Worm (Caenorhabditis elegans): ENCODE data around the gene tag-278.
A peak's percentile ranks its signal among the peaks of the same experiment; 100 is the strongest.

tag-278 gene

ce11 chrX:3650100-3650809 lies 38.8 kb downstream of the tag-278 start, which contains the start of the genes sax-1 and R11G1.2:
TSS of gene sax-1 (minus strand) at chrX:3650150.
TSS of gene R11G1.2 (plus strand) at chrX:3650614.
- TF ChIP-seq aly-1 (tag; optimal IDR thresholded peaks at IDR 0.05), result no peak
- peak; percentile 56 for TF ChIP-seq hmg-4 (GFP tag; optimal IDR thresholded peaks at IDR 0.05)
- TF ChIP-seq ceh-36 (tag; optimal IDR thresholded peaks at IDR 0.05), result no peak

- TF ChIP-seq B0310.2 (tag; optimal IDR thresholded peaks at IDR 0.05), result no peak
- no peak for TF ChIP-seq tbx-37 (GFP tag; conservative IDR thresholded peaks at IDR 0.05)
- TF ChIP-seq ama-1 (optimal IDR thresholded peaks at IDR 0.05), result no peak
- no peak for TF ChIP-seq hmbx-1 (tag; optimal IDR thresholded peaks at IDR 0.05)
- TF ChIP-seq F13C5.2 (tag; optimal IDR thresholded peaks at IDR 0.05), result no peak
- TF ChIP-seq sea-1 (GFP tag; conservative IDR thresholded peaks at IDR 0.05), result no peak
- no peak for TF ChIP-seq scrt-1 (GFP tag; IDR thresholded peaks at IDR 0.05)
- no peak for TF ChIP-seq pes-1 (GFP tag; IDR thresholded peaks at IDR 0.05)
Measured at ce11 chrX:3645924-3646323, 43.1 kb downstream of the tag-278 start.

ce11 chrX:3644796-3645195 lies 44.2 kb downstream of the tag-278 start, which contains the start of gene tmem-24:
TSS of gene tmem-24 (minus strand) at chrX:3644896.
- no peak for TF ChIP-seq ets-7 (tag; optimal IDR thresholded peaks at IDR 0.05)
- no peak for TF ChIP-seq scrt-1 (GFP tag; IDR thresholded peaks at IDR 0.05)
- no peak for TF ChIP-seq sea-1 (GFP tag; conservative IDR thresholded peaks at IDR 0.05)
- no peak for TF ChIP-seq tbx-11 (GFP tag; IDR thresholded peaks at IDR 0.05)
- no peak for TF ChIP-seq ceh-36 (tag; optimal IDR thresholded peaks at IDR 0.05)
- TF ChIP-seq tra-4 (tag; optimal IDR thresholded peaks at IDR 0.05), result no peak

- no peak for TF ChIP-seq ceh-36 (tag; optimal IDR thresholded peaks at IDR 0.05)
- TF ChIP-seq F13C5.2 (tag; optimal IDR thresholded peaks at IDR 0.05), result no peak
- TF ChIP-seq hnd-1 (tag; optimal IDR thresholded peaks at IDR 0.05), result no peak
- TF ChIP-seq scrt-1 (GFP tag; IDR thresholded peaks at IDR 0.05), result no peak
- no peak for TF ChIP-seq sea-1 (GFP tag; conservative IDR thresholded peaks at IDR 0.05)
- TF ChIP-seq tra-4 (tag; optimal IDR thresholded peaks at IDR 0.05), result no peak
- TF ChIP-seq ets-7 (tag; optimal IDR thresholded peaks at IDR 0.05), result no peak
- no peak for TF ChIP-seq tbx-11 (GFP tag; IDR thresholded peaks at IDR 0.05)
- no peak for TF ChIP-seq pes-1 (GFP tag; IDR thresholded peaks at IDR 0.05)
- TF ChIP-seq tbx-37 (GFP tag; conservative IDR thresholded peaks at IDR 0.05), result no peak
- no peak for TF ChIP-seq ama-1 (optimal IDR thresholded peaks at IDR 0.05)
- TF ChIP-seq hmg-4 (GFP tag; optimal IDR thresholded peaks at IDR 0.05), result no peak
- TF ChIP-seq ceh-13 (GFP tag; optimal IDR thresholded peaks at IDR 0.05), result no peak
- no peak for TF ChIP-seq hmbx-1 (tag; optimal IDR thresholded peaks at IDR 0.05)
- TF ChIP-seq aly-1 (tag; optimal IDR thresholded peaks at IDR 0.05), result no peak
- TF ChIP-seq B0310.2 (tag; optimal IDR thresholded peaks at IDR 0.05), result no peak
- TF ChIP-seq flt-1 (GFP tag; IDR thresholded peaks at IDR 0.05), result no peak
Measured at ce11 chrX:3634782-3635181, 54.2 kb downstream of the tag-278 start.
